Worm (Caenorhabditis elegans) whole organism, L4 larva: ENCODE measurements around the gene T27E4.1.

Source experiments
- egl-27 ChIP-seq: sonication (generic microtip); optimal IDR thresholded peaks from 3 replicates; lab custom pipeline; 2017; ENCODE audit warnings: missing biosample characterization, missing genetic modification reagents, missing genetic modification characterization
- nhr-6 ChIP-seq: fragments of 150-350 bp; optimal IDR thresholded peaks from 2 replicates; lab custom pipeline; 2014; ENCODE audit warnings: missing biosample characterization, missing genetic modification characterization
- spr-1 ChIP-seq: sonication (generic microtip); optimal IDR thresholded peaks from 2 replicates; lab custom pipeline; 2016; ENCODE audit warnings: mild to moderate bottlenecking, missing genetic modification characterization, missing compliant biosample characterization

- no peak for TF ChIP-seq spr-1 (tag; lab: Kevin White, UChicago)
- no peak for TF ChIP-seq nhr-6
- TF ChIP-seq egl-27 (tag; lab: Kevin White, UChicago) = no peak
Observed at ce11 chrV:9141297-9141696, 49.2 kb downstream of the T27E4.1 start, which contains the start of gene pitr-3.
